Fruit fly (Drosophila melanogaster) whole organism, embryonic: ENCODE measurements around the gene tay.

Experiments used
- ATbp ChIP-seq: fragments of 200-800 bp; sonication (Bioruptor generic); optimal IDR thresholded peaks from 2 replicates; lab custom pipeline; 2017; ENCODE audit warnings: missing biosample characterization, mild to moderate bottlenecking, missing genetic modification characterization, missing genetic modification reagents
- Abd-B ChIP-seq: fragments of 200-800 bp; sonication (Bioruptor generic); optimal IDR thresholded peaks from 2 replicates; lab custom pipeline; 2018; ENCODE audit warnings: missing biosample characterization, mild to moderate bottlenecking, missing genetic modification characterization, moderate library complexity
- Atf-2 ChIP-seq: fragments of 200-800 bp; sonication (Bioruptor generic); optimal IDR thresholded peaks from 2 replicates; lab custom pipeline; 2016; ENCODE audit warnings: missing biosample characterization, missing genetic modification characterization
- Bgb ChIP-seq: fragments of 200-800 bp; sonication (Bioruptor generic); IDR thresholded peaks from 2 replicates; pipeline ENCODE4 v1.3.6; 2022; ENCODE audit warnings: missing biosample characterization, missing genetic modification characterization; ENCODE audit not compliant: partially characterized antibody
- CG10274 ChIP-seq: fragments of 200-800 bp; sonication (Bioruptor generic); optimal IDR thresholded peaks from 3 replicates; lab custom pipeline; 2017; ENCODE audit warnings: missing biosample characterization, mild to moderate bottlenecking, missing genetic modification characterization
- CG10321 ChIP-seq: fragments of 200-800 bp; sonication (Bioruptor generic); IDR thresholded peaks from 2 replicates; pipeline ENCODE4 v1.3.6; 2022; ENCODE audit warnings: missing biosample characterization, missing genetic modification characterization
- CG11398 ChIP-seq: fragments of 200-800 bp; sonication (Bioruptor generic); optimal IDR thresholded peaks from 2 replicates; lab custom pipeline; 2016; ENCODE audit warnings: missing biosample characterization, missing genetic modification characterization
- CG14965 ChIP-seq: fragments of 200-800 bp; sonication (Bioruptor generic); optimal IDR thresholded peaks from 2 replicates; lab custom pipeline; 2016; ENCODE audit warnings: missing biosample characterization, missing genetic modification characterization, borderline replicate concordance
- CG15479 ChIP-seq: fragments of 200-800 bp; sonication (Bioruptor generic); optimal IDR thresholded peaks from 3 replicates; lab custom pipeline; 2019; ENCODE audit warnings: missing biosample characterization, mild to moderate bottlenecking, missing genetic modification characterization, moderate library complexity
- CG1603 ChIP-seq: fragments of 200-800 bp; sonication (Bioruptor generic); optimal IDR thresholded peaks from 2 replicates; lab custom pipeline; 2019; ENCODE audit warnings: missing biosample characterization, mild to moderate bottlenecking, missing genetic modification characterization, moderate library complexity
- CG17359 ChIP-seq: fragments of 200-800 bp; sonication (Bioruptor generic); optimal IDR thresholded peaks from 3 replicates; lab custom pipeline; 2018; ENCODE audit warnings: missing biosample characterization, mild to moderate bottlenecking, missing genetic modification characterization, moderate library complexity
- CG18262 ChIP-seq: fragments of 200-800 bp; optimal IDR thresholded peaks from 3 replicates; lab custom pipeline; 2019; ENCODE audit warnings: missing biosample characterization, mild to moderate bottlenecking, missing genetic modification characterization, moderate library complexity
- CG2712 ChIP-seq: fragments of 200-800 bp; optimal IDR thresholded peaks from 3 replicates; lab custom pipeline; 2019; ENCODE audit warnings: missing biosample characterization, mild to moderate bottlenecking, missing genetic modification characterization, moderate library complexity
- CG3065 ChIP-seq: fragments of 200-800 bp; sonication (Bioruptor generic); optimal IDR thresholded peaks from 2 replicates; lab custom pipeline; 2016; ENCODE audit warnings: missing biosample characterization, missing genetic modification characterization
- CG34224 ChIP-seq: fragments of 200-800 bp; sonication (Bioruptor generic); IDR thresholded peaks from 3 replicates; pipeline ENCODE4 v1.3.6; 2022; ENCODE audit warnings: missing biosample characterization, missing genetic modification characterization; ENCODE audit not compliant: partially characterized antibody
- CG34422 ChIP-seq: fragments of 200-800 bp; sonication (Bioruptor generic); IDR thresholded peaks from 3 replicates; pipeline ENCODE4 v1.3.6; 2022; ENCODE audit warnings: missing biosample characterization, missing genetic modification characterization
- CG3726 ChIP-seq: fragments of 200-800 bp; sonication (Bioruptor generic); IDR thresholded peaks from 3 replicates; pipeline ENCODE4, ENCODE4 v1.3.6; 2022; ENCODE audit warnings: missing biosample characterization, missing genetic modification characterization
- CG42726 ChIP-seq: fragments of 200-800 bp; sonication (Bioruptor generic); IDR thresholded peaks from 2 replicates; pipeline ENCODE4 v1.3.6; 2022; ENCODE audit warnings: missing biosample characterization, missing genetic modification characterization; ENCODE audit not compliant: partially characterized antibody
- CG43689 ChIP-seq: fragments of 200-800 bp; sonication (Bioruptor generic); IDR thresholded peaks from 2 replicates; pipeline ENCODE4 v1.3.6; 2022; ENCODE audit warnings: missing biosample characterization, missing genetic modification characterization
- CG6254 ChIP-seq: fragments of 200-800 bp; sonication (Bioruptor generic); optimal IDR thresholded peaks from 3 replicates; lab custom pipeline; 2017; ENCODE audit warnings: mild to moderate bottlenecking, missing biosample characterization, missing genetic modification reagents, missing genetic modification characterization
- CG6791 ChIP-seq: fragments of 200-800 bp; sonication (Bioruptor generic); IDR thresholded peaks from 3 replicates; pipeline ENCODE4 v1.3.6; 2022; ENCODE audit warnings: missing biosample characterization, missing genetic modification characterization; ENCODE audit not compliant: partially characterized antibody
- CG7556 ChIP-seq: fragments of 200-800 bp; sonication (Bioruptor generic); optimal IDR thresholded peaks from 2 replicates; lab custom pipeline; 2017; ENCODE audit warnings: missing biosample characterization, mild to moderate bottlenecking, missing genetic modification characterization
- CG7928 ChIP-seq: fragments of 200-800 bp; sonication (Bioruptor generic); optimal IDR thresholded peaks from 2 replicates; lab custom pipeline; 2017; ENCODE audit warnings: missing biosample characterization, mild to moderate bottlenecking, missing genetic modification characterization
- CG8944 ChIP-seq: fragments of 200-800 bp; sonication (Bioruptor generic); optimal IDR thresholded peaks from 3 replicates; lab custom pipeline; 2016; ENCODE audit warnings: missing biosample characterization, missing genetic modification characterization
- CrebB ChIP-seq: fragments of 200-800 bp; sonication (Bioruptor generic); optimal IDR thresholded peaks from 3 replicates; lab custom pipeline; 2018; ENCODE audit warnings: missing biosample characterization, mild to moderate bottlenecking, missing genetic modification characterization
- Ets97D ChIP-seq: fragments of 200-800 bp; sonication (Bioruptor generic); optimal IDR thresholded peaks from 3 replicates; lab custom pipeline; 2016; ENCODE audit warnings: missing biosample characterization, missing genetic modification characterization
- Hr3 ChIP-seq: fragments of 200-800 bp; sonication (Bioruptor generic); optimal IDR thresholded peaks from 3 replicates; lab custom pipeline; 2016; ENCODE audit warnings: missing biosample characterization, missing genetic modification characterization
- Ssrp ChIP-seq: fragments of 200-800 bp; sonication (Bioruptor generic); optimal IDR thresholded peaks from 2 replicates; lab custom pipeline; 2018; ENCODE audit warnings: missing biosample characterization, mild to moderate bottlenecking, missing genetic modification characterization, moderate library complexity
- TFAM ChIP-seq: fragments of 200-800 bp; sonication (Bioruptor generic); optimal IDR thresholded peaks from 2 replicates; lab custom pipeline; 2017; ENCODE audit warnings: missing biosample characterization, missing genetic modification characterization, inconsistent platforms
- YL-1 ChIP-seq: fragments of 200-800 bp; sonication (Bioruptor generic); optimal IDR thresholded peaks from 3 replicates; lab custom pipeline; 2017; ENCODE audit warnings: missing biosample characterization, mild to moderate bottlenecking, missing genetic modification characterization
- ash1 ChIP-seq: fragments of 200-800 bp; sonication (Bioruptor generic); optimal IDR thresholded peaks from 2 replicates; lab custom pipeline; 2018; ENCODE audit warnings: missing biosample characterization, mild to moderate bottlenecking, missing genetic modification characterization
- danr ChIP-seq: fragments of 200-800 bp; sonication (Bioruptor generic); IDR thresholded peaks from 2 replicates; pipeline ENCODE4 v1.3.6; 2022; ENCODE audit warnings: missing biosample characterization, missing genetic modification characterization
- emc ChIP-seq: fragments of 200-800 bp; sonication (Bioruptor generic); optimal IDR thresholded peaks from 2 replicates; lab custom pipeline; 2016; ENCODE audit warnings: missing biosample characterization, missing genetic modification characterization
- ems ChIP-seq: fragments of 200-800 bp; sonication (Bioruptor generic); optimal IDR thresholded peaks from 3 replicates; lab custom pipeline; 2016; ENCODE audit warnings: missing biosample characterization, missing genetic modification characterization
- fd96Cb ChIP-seq: fragments of 200-800 bp; sonication (Bioruptor generic); optimal IDR thresholded peaks from 2 replicates; lab custom pipeline; 2018; ENCODE audit warnings: missing biosample characterization, mild to moderate bottlenecking, missing genetic modification characterization, moderate library complexity
- fu2 ChIP-seq: fragments of 200-800 bp; sonication (Bioruptor generic); optimal IDR thresholded peaks from 2 replicates; lab custom pipeline; 2016; ENCODE audit warnings: missing biosample characterization, missing genetic modification characterization
- gsb ChIP-seq: fragments of 200-800 bp; sonication (Bioruptor generic); IDR thresholded peaks from 2 replicates; pipeline ENCODE4 v1.3.6; 2022; ENCODE audit warnings: missing biosample characterization, missing genetic modification characterization
- hth ChIP-seq: fragments of >200 bp; optimal IDR thresholded peaks from 2 replicates; lab custom pipeline; 2017; ENCODE audit warnings: inconsistent platforms
- mld ChIP-seq: fragments of 200-800 bp; sonication (Bioruptor generic); IDR thresholded peaks from 3 replicates; pipeline ENCODE4 v1.3.6; 2022; ENCODE audit warnings: missing biosample characterization, missing genetic modification characterization; ENCODE audit not compliant: partially characterized antibody
- nmo ChIP-seq: fragments of 200-800 bp; sonication (Bioruptor generic); optimal IDR thresholded peaks from 2 replicates; lab custom pipeline; 2018; ENCODE audit warnings: missing biosample characterization, mild to moderate bottlenecking, missing genetic modification characterization, moderate library complexity
- onecut ChIP-seq: fragments of 200-800 bp; sonication (Bioruptor generic); IDR thresholded peaks from 2 replicates; pipeline ENCODE4 v1.3.6; 2022; ENCODE audit warnings: missing biosample characterization, missing genetic modification characterization
- pb ChIP-seq: fragments of 200-800 bp; sonication (Bioruptor generic); optimal IDR thresholded peaks from 3 replicates; lab custom pipeline; 2016; ENCODE audit warnings: missing biosample characterization, missing genetic modification characterization
- pnt ChIP-seq: fragments of 200-800 bp; sonication (Bioruptor generic); optimal IDR thresholded peaks from 3 replicates; lab custom pipeline; 2016; ENCODE audit warnings: missing biosample characterization, missing genetic modification characterization
- prd ChIP-seq, 3 experiments: fragments of >200 bp in 2 of 3; fragments of 200-800 bp in 1 of 3; sonication (Bioruptor generic) in 1 of 3; optimal IDR thresholded peaks in 2 of 3; IDR thresholded peaks in 1 of 3; 2 replicates in 2 of 3; 3 replicates in 1 of 3; pipeline versions ENCODE4 v1.3.6 to Lab custom; 2017 to 2022; ENCODE audit warnings: missing biosample characterization in 1 of 3, missing genetic modification characterization in 1 of 3
- schlank ChIP-seq: fragments of 200-800 bp; sonication (Bioruptor generic); optimal IDR thresholded peaks from 2 replicates; lab custom pipeline; 2018; ENCODE audit warnings: missing biosample characterization, mild to moderate bottlenecking, missing genetic modification characterization
- sisA ChIP-seq: fragments of 200-800 bp; sonication (Bioruptor generic); IDR thresholded peaks from 2 replicates; pipeline ENCODE4 v1.3.6; 2022; ENCODE audit warnings: missing biosample characterization, missing genetic modification characterization
- slbo ChIP-seq: fragments of 200-800 bp; sonication (Bioruptor generic); IDR thresholded peaks from 2 replicates; pipeline ENCODE4 v1.3.6; 2022; ENCODE audit warnings: missing biosample characterization, missing genetic modification characterization
- slou ChIP-seq: fragments of 200-800 bp; sonication (Bioruptor generic); optimal IDR thresholded peaks from 3 replicates; lab custom pipeline; 2016; ENCODE audit warnings: missing biosample characterization, missing genetic modification characterization
- tll ChIP-seq, 2 experiments: fragments of 200-800 bp in 1 of 2; fragments of >200 bp in 1 of 2; sonication (Bioruptor generic) in 1 of 2; optimal IDR thresholded peaks; 2 replicates each; lab custom pipeline; 2017 to 2019; ENCODE audit warnings: missing biosample characterization in 2 of 2, missing genetic modification characterization in 2 of 2, mild to moderate bottlenecking in 1 of 2, moderate library complexity in 1 of 2
- usp ChIP-seq: fragments of >200 bp; optimal IDR thresholded peaks from 2 replicates; lab custom pipeline; 2017; ENCODE audit warnings: missing biosample characterization, missing genetic modification characterization

The tay gene

dm6 chrX:15860479-15860878 is 26.6 kb downstream of the tay start (continued):
- TF ChIP-seq TFAM (GFP tag; lab: Kevin White, UChicago) (no peak), CG17359 (tag; lab: Kevin White, UChicago) (peak; percentile 91), fd96Cb (no peak), usp (no peak), CG6791 (GFP tag; lab: Robert Waterston, UW) (0 out of 3 replicates have a peak, but pooled peaks have one; percentile 27), CG11398 (GFP tag; lab: Kevin White, UChicago) (no peak), fu2 (GFP tag; lab: Kevin White, UChicago) (no peak), CG15479 (GFP tag; lab: Kevin White, UChicago) (peak; percentile 59), onecut (GFP tag; lab: Robert Waterston, UW) (peak; percentile 93), YL-1 (GFP tag; lab: Kevin White, UChicago) (peak; percentile 95), danr (GFP tag; lab: Robert Waterston, UW) (no peak), CG14965 (GFP tag; lab: Kevin White, UChicago) (no peak), sisA (no peak), emc (no peak), schlank (tag; lab: Kevin White, UChicago) (no peak), slbo (peak; percentile 43; the same call in 1 of the 2 replicates), CG3726 (GFP tag; lab: Robert Waterston, UW) (no peak), CrebB (tag; lab: Kevin White, UChicago) (peak; percentile 7), nmo (GFP tag; lab: Kevin White, UChicago) (peak; percentile 33), ATbp (no peak), CG10321 (peak; percentile 99), CG1603 (tag; lab: Kevin White, UChicago) (peak; percentile 39), pnt (GFP tag; lab: Kevin White, UChicago) (no peak), CG2712 (tag; lab: Kevin White, UChicago) (no peak), slou (GFP tag; lab: Kevin White, UChicago) (no peak), CG3065 (GFP tag; lab: Kevin White, UChicago) (no peak), CG18262 (tag; lab: Kevin White, UChicago) (peak; percentile 8), CG43689 (no peak), CG42726 (GFP tag; lab: Robert Waterston, UW) (peak; percentile 79; the same call in 1 of the 2 replicates), prd (optimal IDR thresholded peaks at IDR 0.05; lab: Kevin White, UChicago) (no peak), prd (GFP tag; IDR thresholded peaks at IDR 0.05; lab: Robert Waterston, UW) (no peak), Ets97D (no peak), CG6254 (GFP tag; lab: Kevin White, UChicago) (no peak), CG34422 (GFP tag; lab: Robert Waterston, UW) (peak; percentile 85), Hr3 (GFP tag; lab: Kevin White, UChicago) (no peak), ems (peak; percentile 11), pb (no peak), mld (GFP tag; lab: Robert Waterston, UW) (no peak), CG8944 (GFP tag; lab: Kevin White, UChicago) (no peak), ash1 (no peak), hth (lab: Kevin White, UChicago) (no peak), Ssrp (no peak), gsb (no peak), CG34224 (GFP tag; lab: Robert Waterston, UW) (peak; percentile 6; the same call in 1 of the 3 replicates), Bgb (GFP tag; lab: Robert Waterston, UW) (peak; percentile 56; the same call in 1 of the 2 replicates), Atf-2 (GFP tag; lab: Kevin White, UChicago) (no peak), tll (GFP tag; optimal IDR thresholded peaks at IDR 0.05; lab: Kevin White, UChicago) (no peak), CG10274 (GFP tag; lab: Kevin White, UChicago) (no peak), CG7556 (no peak), CG7928 (GFP tag; lab: Kevin White, UChicago) (no peak), Abd-B (peak; percentile 5)
